Fruit fly (Drosophila melanogaster) whole organism: ENCODE measurements around the gene CG12362.

Experiments
- pan ChIP-seq: fragments of >200 bp; optimal IDR thresholded peaks from 2 replicates; lab custom pipeline; 2017
- psq ChIP-seq: fragments of >200 bp; optimal IDR thresholded peaks from 2 replicates; lab custom pipeline; 2017
- usp ChIP-seq: fragments of >200 bp; optimal IDR thresholded peaks from 2 replicates; lab custom pipeline; 2017; ENCODE audit warnings: missing biosample characterization, missing genetic modification characterization, mixed read lengths

DNA sequence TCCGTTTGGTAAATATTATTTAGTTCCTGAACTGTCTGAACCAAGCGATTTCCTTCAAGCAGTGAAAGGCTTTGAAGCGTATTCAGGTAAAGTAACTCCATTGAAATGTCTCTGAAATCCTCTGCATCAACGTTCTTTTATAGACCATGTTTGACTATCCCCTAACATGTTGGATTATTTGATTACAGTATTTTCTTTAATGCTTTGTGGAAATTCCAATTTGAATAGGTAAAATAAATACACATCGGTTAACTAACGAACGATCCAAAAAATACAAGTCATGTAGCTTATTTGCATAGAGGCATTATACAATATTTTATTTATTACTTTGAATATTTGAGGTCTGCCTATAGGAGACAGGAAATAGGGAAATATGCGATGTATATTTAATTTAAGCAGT lies 19.3 kb downstream of the CG12362 start, which contains the start of gene Ir67b:
- TF ChIP-seq psq (lab: Kevin White, UChicago) (no peak), pan (lab: Kevin White, UChicago) (no peak), usp (GFP tag; lab: Kevin White, UChicago) (no peak)
